Fruit fly (Drosophila melanogaster) whole organism: ENCODE results near the gene Spp.
A peak's percentile ranks its signal among the peaks of the same experiment; 100 is the strongest.

Source experiments
- CG8478 ChIP-seq: fragments of >200 bp; optimal IDR thresholded peaks from 2 replicates; lab custom pipeline; 2018; ENCODE audit warnings: inconsistent platforms
- Dll ChIP-seq: fragments of >200 bp; optimal IDR thresholded peaks from 2 replicates; lab custom pipeline; 2017
- EcR ChIP-seq, 2 experiments: fragments of >200 bp; optimal IDR thresholded peaks; 2 replicates each; lab custom pipeline; 2017; ENCODE audit warnings: missing biosample characterization in 2 of 2, missing genetic modification characterization in 2 of 2, missing genetic modification reagents in 2 of 2
- pan ChIP-seq: fragments of >200 bp; optimal IDR thresholded peaks from 2 replicates; lab custom pipeline; 2017
- psq ChIP-seq: fragments of >200 bp; optimal IDR thresholded peaks from 2 replicates; lab custom pipeline; 2017
- usp ChIP-seq: fragments of >200 bp; optimal IDR thresholded peaks from 2 replicates; lab custom pipeline; 2017; ENCODE audit warnings: missing biosample characterization, missing genetic modification characterization, mixed read lengths

Gene Spp

DNA sequence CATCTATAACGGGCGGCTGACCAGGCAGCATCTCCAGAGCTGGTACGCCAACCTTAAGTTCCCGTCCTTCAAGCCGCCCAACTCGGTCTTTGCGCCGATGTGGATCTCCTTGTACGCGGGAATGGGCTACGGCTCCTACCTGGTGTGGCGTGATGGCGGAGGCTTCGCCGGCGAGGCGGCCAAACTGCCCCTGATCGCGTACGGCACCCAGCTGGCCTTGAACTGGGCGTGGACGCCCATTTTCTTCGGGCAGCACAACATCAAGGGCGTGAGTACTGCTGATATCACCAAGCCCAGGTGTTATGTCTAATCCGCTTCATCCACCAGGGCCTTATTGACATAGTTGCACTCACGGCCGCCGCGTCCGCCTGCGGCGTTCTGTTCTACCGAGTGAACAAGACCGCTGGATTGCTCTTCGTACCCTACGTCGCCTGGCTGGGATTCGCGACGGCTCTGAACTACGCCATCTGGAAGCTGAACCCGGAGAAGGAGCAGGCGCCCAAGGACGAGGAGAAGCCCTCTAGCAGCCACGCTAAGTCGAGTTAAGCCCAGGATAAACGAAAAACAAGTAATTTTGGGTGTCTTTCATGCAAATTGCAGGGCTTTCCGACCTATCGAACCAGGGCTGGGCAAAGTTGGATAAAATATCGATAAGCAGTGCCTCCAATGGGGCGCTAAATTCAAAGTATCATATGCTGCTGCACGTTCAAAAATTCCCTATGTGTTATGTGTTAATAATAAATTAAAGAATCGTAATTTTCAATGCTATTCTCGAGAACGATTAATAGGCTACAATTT is 15.5 kb upstream of the Spp start, which contains the start of gene rempA:
Gene rempA, minus strand, starts transcription at position 541 of the 798 bp plus-strand sequence.
- TF ChIP-seq Dll (lab: Kevin White, UChicago) (peak; percentile 36), EcR (GFP tag; optimal IDR thresholded peaks at IDR 0.05; lab: Kevin White, UChicago) (no peak)

- TF ChIP-seq CG8478 (lab: Kevin White, UChicago) (no peak), pan (no peak), usp (GFP tag; lab: Kevin White, UChicago) (no peak), EcR (GFP tag; optimal IDR thresholded peaks at IDR 0.05; lab: Kevin White, UChicago) (no peak), psq (lab: Kevin White, UChicago) (no peak), Dll (lab: Kevin White, UChicago) (no peak)
These were observed 14.9 kb upstream of the Spp start, which contains the start of gene Tspo for dm6 chr2L:559311-559710. Gene Tspo (plus strand): TSS chr2L:559612.

DNA sequence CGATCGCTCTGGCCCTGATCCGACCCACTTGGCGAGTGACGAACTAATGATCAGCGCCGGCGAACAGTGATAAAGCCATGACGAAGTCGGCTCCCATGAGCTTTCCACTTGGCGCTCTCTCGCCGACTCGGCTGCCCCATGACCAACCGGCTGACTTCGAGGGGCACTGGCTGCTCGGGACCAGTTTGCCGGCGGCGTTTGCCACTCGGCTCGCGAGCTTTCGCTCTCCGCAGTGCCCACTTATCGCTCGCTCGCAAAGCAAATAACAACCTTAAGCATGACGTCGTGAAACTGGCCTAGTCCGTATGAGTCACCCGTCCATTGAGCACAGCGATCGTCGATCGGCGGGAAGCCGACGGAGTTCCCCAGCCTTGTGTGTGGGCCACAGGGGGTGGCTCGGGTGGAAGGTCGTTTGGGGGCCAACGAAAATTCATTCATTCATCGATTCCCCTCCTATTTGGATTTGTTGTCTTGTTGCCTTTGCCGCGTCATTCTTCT is 8.0 kb upstream of the Spp start, which contains the start of gene Ets21C:
Gene Ets21C, minus strand, starts transcription at position 492 of the 498 bp plus-strand sequence.
- TF ChIP-seq Dll (lab: Kevin White, UChicago) (peak; percentile 83), pan (no peak)

DNA sequence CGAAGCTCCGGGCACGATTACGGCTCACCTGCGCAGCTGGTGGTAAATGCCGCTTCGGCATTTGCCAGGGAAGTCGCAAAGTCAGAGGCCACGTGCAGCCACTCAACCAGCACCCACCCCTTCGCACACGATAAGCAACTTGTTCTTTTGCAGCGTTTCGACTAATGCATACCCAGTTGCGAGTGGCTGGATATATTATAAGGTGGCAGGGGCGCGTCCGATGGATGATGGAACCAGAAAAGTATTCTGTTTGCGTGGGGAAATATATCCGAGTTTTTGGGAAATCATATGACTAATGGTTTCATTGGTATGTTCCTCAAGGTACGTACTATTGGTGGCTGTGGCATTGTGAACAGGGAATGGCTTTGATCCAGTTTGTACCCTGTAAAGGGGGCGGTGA is 5.2 kb upstream of the Spp start:
- TF ChIP-seq Dll (lab: Kevin White, UChicago) (no peak), pan (peak; percentile 64)

DNA sequence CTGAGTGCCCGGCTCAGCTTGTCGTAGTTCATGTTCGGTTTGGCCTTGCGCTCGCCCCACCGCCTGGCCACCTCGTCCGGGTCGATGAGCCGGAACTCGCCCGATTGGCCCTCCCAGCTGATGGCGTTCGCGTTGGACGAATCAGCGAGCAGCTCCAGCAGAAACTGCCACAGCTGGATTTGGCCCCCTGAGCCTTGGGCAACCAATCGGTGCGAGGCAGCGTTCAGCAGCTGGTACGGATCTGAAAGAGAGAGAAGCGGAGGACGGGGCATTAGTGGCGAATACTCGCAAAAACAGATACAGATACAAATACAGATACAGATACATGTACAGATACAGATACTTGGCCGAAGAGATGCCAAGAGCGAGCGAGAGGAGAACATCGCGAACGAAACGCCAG is 3.5 kb upstream of the Spp start:
- TF ChIP-seq CG8478 (lab: Kevin White, UChicago) (peak; percentile 34), psq (lab: Kevin White, UChicago) (no peak)

- TF ChIP-seq Dll (lab: Kevin White, UChicago) (no peak), usp (GFP tag; lab: Kevin White, UChicago) (no peak), CG8478 (lab: Kevin White, UChicago) (no peak), psq (lab: Kevin White, UChicago) (no peak), EcR (GFP tag; optimal IDR thresholded peaks at IDR 0.05; lab: Kevin White, UChicago) (no peak), pan (no peak)
These were observed 654 bp downstream of the Spp start for dm6 chr2L:543799-544198.

DNA sequence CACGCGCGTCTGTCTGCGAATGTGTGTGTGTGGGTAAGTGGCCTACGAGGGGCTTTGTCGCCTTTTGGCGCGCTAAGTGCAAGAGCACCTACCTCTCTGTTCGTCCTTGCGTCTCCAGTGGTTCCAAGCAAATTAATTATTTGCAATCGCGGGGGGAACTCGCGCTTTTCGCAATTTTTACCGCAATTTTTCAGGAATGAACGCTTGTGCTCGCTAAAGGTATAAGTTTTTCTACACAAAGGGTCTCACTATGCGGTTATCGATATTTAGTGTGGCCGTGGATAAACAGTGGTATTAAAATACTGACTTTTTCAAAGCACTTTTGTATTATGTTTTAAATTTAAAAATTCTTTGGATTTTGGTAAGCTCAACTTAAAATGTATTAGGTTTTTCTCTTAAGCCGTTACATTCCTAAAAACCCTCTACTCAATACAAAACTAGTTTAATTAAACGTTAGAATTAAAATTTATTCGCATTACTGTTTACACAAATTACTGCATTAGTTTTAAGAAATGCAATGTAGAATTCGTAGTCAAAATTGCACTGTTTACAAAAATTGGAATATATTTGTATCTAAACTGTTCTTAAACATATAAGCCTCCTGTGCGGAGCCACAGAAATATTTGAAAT is 2.0 kb downstream of the Spp start, which contains the start of gene lwr:
Gene lwr, minus strand, starts transcription at position 243 of the 630 bp plus-strand sequence.
- TF ChIP-seq Dll (lab: Kevin White, UChicago) (no peak), usp (GFP tag; lab: Kevin White, UChicago) (no peak), CG8478 (lab: Kevin White, UChicago) (no peak), EcR (GFP tag; optimal IDR thresholded peaks at IDR 0.05; lab: Kevin White, UChicago) (no peak), pan (no peak), psq (lab: Kevin White, UChicago) (no peak)

- no peak for TF ChIP-seq EcR (GFP tag; optimal IDR thresholded peaks at IDR 0.05; lab: Kevin White, UChicago)
- TF ChIP-seq Dll (lab: Kevin White, UChicago), result no peak
- no peak for TF ChIP-seq usp (GFP tag; lab: Kevin White, UChicago)
- TF ChIP-seq psq (lab: Kevin White, UChicago), result no peak
- TF ChIP-seq pan, result no peak
- TF ChIP-seq CG8478 (lab: Kevin White, UChicago), result no peak
These were observed 3.8 kb downstream of the Spp start for dm6 chr2L:540572-541210.

DNA sequence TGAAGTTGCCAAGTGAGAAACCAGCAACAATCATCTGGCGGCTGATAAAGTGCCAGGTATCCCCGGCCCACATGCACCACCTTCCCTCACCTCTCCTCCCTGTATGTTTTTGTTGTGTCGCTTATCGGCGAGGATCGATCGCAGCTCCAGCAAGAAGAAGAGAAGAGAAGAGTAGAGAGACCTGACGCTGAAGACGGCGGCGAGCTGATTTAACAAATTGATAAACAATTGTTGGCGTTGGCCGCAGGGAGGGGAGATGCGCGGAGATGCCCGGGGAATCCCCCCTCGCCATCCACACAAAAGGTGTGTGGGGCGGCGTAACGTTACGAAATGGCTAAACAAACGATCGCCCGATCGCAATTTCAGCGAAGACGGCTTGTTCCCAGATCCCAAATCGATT is 10.7 kb downstream of the Spp start:
- TF ChIP-seq CG8478 (lab: Kevin White, UChicago), result no peak
- no peak for TF ChIP-seq pan
- TF ChIP-seq EcR (GFP tag; optimal IDR thresholded peaks at IDR 0.05; lab: Kevin White, UChicago), result no peak
- no peak for TF ChIP-seq psq (lab: Kevin White, UChicago)
- no peak for TF ChIP-seq Dll (lab: Kevin White, UChicago)
- TF ChIP-seq usp (GFP tag; lab: Kevin White, UChicago), result no peak

dm6 chr2L:530245-530644 is 14.2 kb downstream of the Spp start:
- TF ChIP-seq psq (lab: Kevin White, UChicago) (no peak), Dll (lab: Kevin White, UChicago) (peak; percentile 13)

DNA sequence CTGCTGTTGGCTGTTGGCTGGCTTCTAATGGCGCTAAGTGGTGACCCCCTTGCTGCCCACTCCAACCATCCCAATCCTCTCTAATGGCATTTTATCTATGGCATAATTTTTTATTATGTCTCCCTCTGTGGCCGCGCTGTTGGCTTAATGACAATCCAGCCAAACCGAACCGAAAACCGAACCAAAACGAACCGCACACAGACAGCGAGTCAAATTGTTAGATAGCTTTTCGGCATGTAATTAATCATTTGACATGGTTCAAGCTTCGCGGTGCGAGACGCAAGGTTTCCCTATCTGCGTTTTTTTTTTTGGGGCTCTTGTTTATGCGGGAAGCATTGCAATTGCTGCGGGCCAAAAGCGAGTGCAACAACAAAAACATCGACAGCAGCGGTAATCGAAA is 16.8 kb downstream of the Spp start:
- TF ChIP-seq pan, result no peak
- TF ChIP-seq CG8478 (lab: Kevin White, UChicago), result no peak
- no peak for TF ChIP-seq usp (GFP tag; lab: Kevin White, UChicago)
- TF ChIP-seq EcR (GFP tag; optimal IDR thresholded peaks at IDR 0.05; lab: Kevin White, UChicago), result no peak
- no peak for TF ChIP-seq Dll (lab: Kevin White, UChicago)
- TF ChIP-seq psq (lab: Kevin White, UChicago), result no peak

- no peak for TF ChIP-seq pan
- TF ChIP-seq CG8478 (lab: Kevin White, UChicago), result no peak
- TF ChIP-seq Dll (lab: Kevin White, UChicago), result no peak
- no peak for TF ChIP-seq EcR (GFP tag; optimal IDR thresholded peaks at IDR 0.05; lab: Kevin White, UChicago)
- no peak for TF ChIP-seq psq (lab: Kevin White, UChicago)
- TF ChIP-seq usp (GFP tag; lab: Kevin White, UChicago), result no peak
These were observed 17.5 kb downstream of the Spp start for dm6 chr2L:526924-527307.
